Worm (Caenorhabditis elegans) whole organism, L2 larva: ENCODE measurements around the gene Y22D7AL.9.

Source experiments
- C34F6.9 ChIP-seq: fragments of 150-350 bp; optimal IDR thresholded peaks from 2 replicates; lab custom pipeline; 2014; ENCODE audit warnings: missing biosample characterization, missing genetic modification characterization
- F13H6.1 ChIP-seq: sonication (generic microtip); optimal IDR thresholded peaks from 2 replicates; lab custom pipeline; 2016; ENCODE audit warnings: missing genetic modification characterization, missing compliant biosample characterization
- R02D3.7 ChIP-seq: fragments of 150-350 bp; optimal IDR thresholded peaks from 2 replicates; lab custom pipeline; 2014; ENCODE audit warnings: missing biosample characterization, missing genetic modification characterization
- Y55F3AM.14 ChIP-seq: fragments of 200-800 bp; sonication (Bioruptor generic); optimal IDR thresholded peaks from 2 replicates; lab custom pipeline; 2018; ENCODE audit warnings: mild to moderate bottlenecking, missing genetic modification characterization, missing compliant biosample characterization
- ZK546.5 ChIP-seq: sonication (generic microtip); optimal IDR thresholded peaks from 2 replicates; lab custom pipeline; 2017; ENCODE audit warnings: missing biosample characterization, missing genetic modification characterization
- aly-2 ChIP-seq: fragments of 150-350 bp; optimal IDR thresholded peaks from 2 replicates; lab custom pipeline; 2014; ENCODE audit warnings: missing biosample characterization, missing genetic modification characterization
- ama-1 ChIP-seq: fragments of 150-350 bp; optimal IDR thresholded peaks from 2 replicates; lab custom pipeline; 2018; ENCODE audit warnings: inconsistent platforms
- blmp-1 ChIP-seq: sonication (generic microtip); optimal IDR thresholded peaks from 2 replicates; lab custom pipeline; 2017; ENCODE audit warnings: missing genetic modification characterization, mild to moderate bottlenecking, missing compliant biosample characterization, antibody characterized with exemption, moderate library complexity; ENCODE audit not compliant: insufficient read depth
- ceh-16 ChIP-seq: fragments of 150-350 bp; optimal IDR thresholded peaks from 2 replicates; lab custom pipeline; 2014; ENCODE audit warnings: missing biosample characterization, missing genetic modification characterization
- ceh-82 ChIP-seq: fragments of 150-350 bp; optimal IDR thresholded peaks from 2 replicates; lab custom pipeline; 2014; ENCODE audit warnings: missing biosample characterization, missing genetic modification characterization
- crh-2 ChIP-seq: sonication (generic microtip); optimal IDR thresholded peaks from 2 replicates; lab custom pipeline; 2017; ENCODE audit warnings: missing biosample characterization, missing genetic modification characterization
- dmd-4 ChIP-seq: sonication (generic microtip); optimal IDR thresholded peaks from 2 replicates; lab custom pipeline; 2017; ENCODE audit warnings: missing biosample characterization, missing genetic modification characterization
- egl-27 ChIP-seq: sonication (generic microtip); optimal IDR thresholded peaks from 3 replicates; lab custom pipeline; 2017; ENCODE audit warnings: missing biosample characterization, missing genetic modification reagents, missing genetic modification characterization
- elt-1 ChIP-seq: fragments of 150-350 bp; optimal IDR thresholded peaks from 2 replicates; lab custom pipeline; 2014; ENCODE audit warnings: missing biosample characterization, missing genetic modification characterization
- elt-3 ChIP-seq: sonication (generic microtip); optimal IDR thresholded peaks from 2 replicates; lab custom pipeline; 2017; ENCODE audit warnings: missing biosample characterization, missing genetic modification characterization
- fos-1 ChIP-seq: fragments of 150-350 bp; optimal IDR thresholded peaks from 2 replicates; lab custom pipeline; 2014; ENCODE audit warnings: missing biosample characterization, missing genetic modification characterization
- gmeb-1 ChIP-seq: fragments of 150-350 bp; optimal IDR thresholded peaks from 2 replicates; lab custom pipeline; 2014; ENCODE audit warnings: missing biosample characterization, missing genetic modification characterization
- lin-11 ChIP-seq: fragments of 150-350 bp; sonication (generic microtip); optimal IDR thresholded peaks from 2 replicates; lab custom pipeline; 2014; ENCODE audit warnings: missing biosample characterization, missing genetic modification characterization, inconsistent platforms, mixed read lengths
- lin-13 ChIP-seq: fragments of 150-350 bp; optimal IDR thresholded peaks from 2 replicates; lab custom pipeline; 2014; ENCODE audit warnings: missing biosample characterization, missing genetic modification reagents, missing genetic modification characterization
- lin-39 ChIP-seq: fragments of 150-350 bp; optimal IDR thresholded peaks from 2 replicates; lab custom pipeline; 2014; ENCODE audit warnings: missing biosample characterization, missing genetic modification reagents, missing genetic modification characterization
- lsy-2 ChIP-seq, 2 experiments: fragments of 150-350 bp in 1 of 2; sonication (generic microtip) in 1 of 2; optimal IDR thresholded peaks; 2 replicates each; lab custom pipeline; 2014 to 2017; ENCODE audit warnings: missing biosample characterization in 2 of 2, missing genetic modification characterization in 2 of 2
- mab-5 ChIP-seq: fragments of 150-350 bp; optimal IDR thresholded peaks from 2 replicates; lab custom pipeline; 2014; ENCODE audit warnings: missing biosample characterization, missing genetic modification characterization
- mbf-1 ChIP-seq: sonication (generic microtip); optimal IDR thresholded peaks from 2 replicates; lab custom pipeline; 2017; ENCODE audit warnings: missing biosample characterization, missing genetic modification characterization
- mdl-1 ChIP-seq, 2 experiments: fragments of 150-350 bp in 1 of 2; sonication (generic microtip) in 1 of 2; optimal IDR thresholded peaks; 2 replicates each; lab custom pipeline; 2017; ENCODE audit warnings: missing biosample characterization in 2 of 2, missing genetic modification characterization in 2 of 2
- nhr-11 ChIP-seq: fragments of 150-350 bp; optimal IDR thresholded peaks from 2 replicates; lab custom pipeline; 2014; ENCODE audit warnings: missing biosample characterization, missing genetic modification characterization
- nhr-12 ChIP-seq: fragments of 150-350 bp; optimal IDR thresholded peaks from 2 replicates; lab custom pipeline; 2014; ENCODE audit warnings: missing biosample characterization, missing genetic modification characterization
- nhr-129 ChIP-seq: fragments of 150-350 bp; optimal IDR thresholded peaks from 2 replicates; lab custom pipeline; 2014; ENCODE audit warnings: missing biosample characterization, missing genetic modification characterization
- nhr-21 ChIP-seq: fragments of 150-350 bp; optimal IDR thresholded peaks from 2 replicates; lab custom pipeline; 2014; ENCODE audit warnings: missing biosample characterization, missing genetic modification characterization
- nhr-23 ChIP-seq: fragments of 150-350 bp; optimal IDR thresholded peaks from 2 replicates; lab custom pipeline; 2014; ENCODE audit warnings: missing biosample characterization, missing genetic modification reagents, missing genetic modification characterization
- nhr-237 ChIP-seq: fragments of 150-350 bp; optimal IDR thresholded peaks from 2 replicates; lab custom pipeline; 2014; ENCODE audit warnings: missing biosample characterization, missing genetic modification characterization
- nhr-25 ChIP-seq: fragments of 150-350 bp; sonication (generic microtip); optimal IDR thresholded peaks from 3 replicates; lab custom pipeline; 2014; ENCODE audit warnings: missing biosample characterization, missing genetic modification characterization
- nhr-6 ChIP-seq: fragments of 150-350 bp; optimal IDR thresholded peaks from 2 replicates; lab custom pipeline; 2014; ENCODE audit warnings: missing biosample characterization, missing genetic modification characterization
- nhr-77 ChIP-seq: fragments of 150-350 bp; optimal IDR thresholded peaks from 2 replicates; lab custom pipeline; 2014; ENCODE audit warnings: missing biosample characterization, missing genetic modification characterization
- peb-1 ChIP-seq: fragments of 150-350 bp; optimal IDR thresholded peaks from 2 replicates; lab custom pipeline; 2014; ENCODE audit warnings: missing biosample characterization, missing genetic modification characterization
- sem-4 ChIP-seq: fragments of 150-350 bp; optimal IDR thresholded peaks from 2 replicates; lab custom pipeline; 2014; ENCODE audit warnings: missing biosample characterization, missing genetic modification reagents, missing genetic modification characterization
- skn-1 ChIP-seq: sonication (generic microtip); optimal IDR thresholded peaks from 2 replicates; lab custom pipeline; 2017; ENCODE audit warnings: missing biosample characterization, missing genetic modification characterization
- sma-3 ChIP-seq: sonication (generic microtip); optimal IDR thresholded peaks from 2 replicates; lab custom pipeline; 2016; ENCODE audit warnings: missing genetic modification reagents, missing genetic modification characterization, missing compliant biosample characterization
- sma-9 ChIP-seq, 2 experiments: fragments of 150-350 bp in 1 of 2; sonication (generic microtip) in 1 of 2; optimal IDR thresholded peaks; 2 replicates each; lab custom pipeline; 2014 to 2016; ENCODE audit warnings: missing genetic modification characterization in 2 of 2, mild to moderate bottlenecking in 1 of 2, missing biosample characterization in 1 of 2, missing compliant biosample characterization in 1 of 2, missing genetic modification reagents in 1 of 2, moderate library complexity in 1 of 2
- snpc-4 ChIP-seq: fragments of 150-350 bp; optimal IDR thresholded peaks from 2 replicates; lab custom pipeline; 2014; ENCODE audit warnings: missing biosample characterization, missing genetic modification characterization
- unc-55 ChIP-seq: fragments of 150-350 bp; sonication (generic microtip); optimal IDR thresholded peaks from 3 replicates; lab custom pipeline; 2014; ENCODE audit warnings: missing biosample characterization, missing genetic modification reagents, missing genetic modification characterization
- unc-62 ChIP-seq: fragments of 150-350 bp; optimal IDR thresholded peaks from 2 replicates; lab custom pipeline; 2014; ENCODE audit warnings: missing biosample characterization, missing genetic modification reagents, missing genetic modification characterization
- zag-1 ChIP-seq: fragments of 150-350 bp; optimal IDR thresholded peaks from 2 replicates; lab custom pipeline; 2014; ENCODE audit warnings: missing biosample characterization, missing genetic modification characterization
- ztf-1 ChIP-seq: fragments of 200-800 bp; sonication (Bioruptor generic); conservative IDR thresholded peaks from 2 replicates; pipeline ENCODE4 v1.3.6; 2022; ENCODE audit warnings: missing genetic modification characterization, missing compliant biosample characterization
- ztf-11 ChIP-seq: sonication (generic microtip); optimal IDR thresholded peaks from 2 replicates; lab custom pipeline; 2017; ENCODE audit warnings: missing biosample characterization, missing genetic modification characterization
- ztf-4 ChIP-seq: fragments of 150-350 bp; optimal IDR thresholded peaks from 2 replicates; lab custom pipeline; 2014; ENCODE audit warnings: missing biosample characterization, missing genetic modification characterization

The Y22D7AL.9 gene

DNA sequence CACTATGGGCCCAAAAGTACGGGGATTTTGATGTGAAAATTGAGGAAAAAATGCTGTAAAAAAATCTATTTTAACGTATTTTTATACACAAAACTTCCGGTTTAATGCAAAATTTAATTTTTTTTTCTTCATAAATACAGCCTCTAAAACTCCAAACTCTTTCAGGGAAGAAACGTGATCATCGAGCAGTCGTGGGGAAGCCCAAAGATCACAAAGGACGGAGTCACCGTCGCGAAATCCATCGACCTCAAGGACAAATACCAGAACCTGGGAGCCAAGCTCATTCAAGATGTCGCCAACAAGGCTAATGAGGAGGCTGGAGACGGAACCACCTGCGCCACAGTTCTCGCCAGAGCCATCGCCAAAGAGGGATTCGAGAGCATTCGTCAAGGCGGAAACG lies 6.1 kb upstream of the Y22D7AL.9 start:
- no peak for TF ChIP-seq ceh-82
- no peak for TF ChIP-seq sem-4 (tag; lab: Kevin White, UChicago)
- TF ChIP-seq ztf-11 (tag; lab: Kevin White, UChicago), result no peak
- TF ChIP-seq nhr-21 (tag; lab: Kevin White, UChicago), result no peak
- TF ChIP-seq sma-9 (GFP tag; optimal IDR thresholded peaks at IDR 0.05; lab: Kevin White, UChicago), result no peak
- no peak for TF ChIP-seq sma-9 (tag; optimal IDR thresholded peaks at IDR 0.05; lab: Kevin White, UChicago)
- TF ChIP-seq nhr-77 (tag; lab: Kevin White, UChicago), result no peak
- no peak for TF ChIP-seq egl-27 (tag; lab: Kevin White, UChicago)
- no peak for TF ChIP-seq ZK546.5 (tag; lab: Kevin White, UChicago)
- no peak for TF ChIP-seq dmd-4 (tag; lab: Kevin White, UChicago)
- TF ChIP-seq ceh-16 (tag; lab: Kevin White, UChicago), result no peak
- TF ChIP-seq gmeb-1 (tag; lab: Kevin White, UChicago), result no peak
- TF ChIP-seq crh-2 (tag; lab: Kevin White, UChicago), result no peak
- TF ChIP-seq Y55F3AM.14, result no peak
- TF ChIP-seq lin-13 (GFP tag; lab: Kevin White, UChicago), result no peak

DNA sequence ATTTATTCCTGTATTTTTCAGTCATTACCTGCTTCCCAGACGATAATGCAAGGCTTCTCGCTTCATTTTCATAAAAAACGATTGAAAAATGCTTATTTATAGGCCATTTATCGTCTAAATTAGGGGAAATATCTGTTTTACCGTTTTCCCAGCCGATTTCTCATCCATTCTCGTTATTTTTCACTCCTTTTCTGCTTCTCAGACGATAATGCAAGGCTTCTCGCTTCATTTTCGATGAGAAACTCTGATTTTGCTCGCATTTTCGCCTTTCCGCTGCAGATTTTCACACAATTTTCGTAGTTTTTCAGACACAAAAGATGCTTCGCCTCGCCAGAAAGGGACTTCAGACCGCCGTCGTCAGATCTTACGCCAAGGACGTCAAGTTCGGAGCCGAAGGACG lies 5.6 kb upstream of the Y22D7AL.9 start, which contains the start of gene hsp-60:
TSS of gene hsp-60 (plus strand) at position 301 of the 400 bp plus-strand sequence.
- TF ChIP-seq crh-2 (tag; lab: Kevin White, UChicago), result no peak
- no peak for TF ChIP-seq ztf-11 (tag; lab: Kevin White, UChicago)
- TF ChIP-seq lin-13 (GFP tag; lab: Kevin White, UChicago), result no peak
- TF ChIP-seq skn-1 (tag; lab: Kevin White, UChicago), result no peak
- TF ChIP-seq unc-62 (GFP tag; lab: Kevin White, UChicago), result no peak
- no peak for TF ChIP-seq nhr-23 (tag; lab: Kevin White, UChicago)
- TF ChIP-seq ZK546.5 (tag; lab: Kevin White, UChicago), result no peak
- TF ChIP-seq nhr-237 (tag; lab: Kevin White, UChicago), result no peak
- TF ChIP-seq nhr-21 (tag; lab: Kevin White, UChicago), result no peak
- TF ChIP-seq nhr-129 (tag; lab: Kevin White, UChicago), result no peak
- TF ChIP-seq elt-1 (tag; lab: Kevin White, UChicago), result no peak

DNA sequence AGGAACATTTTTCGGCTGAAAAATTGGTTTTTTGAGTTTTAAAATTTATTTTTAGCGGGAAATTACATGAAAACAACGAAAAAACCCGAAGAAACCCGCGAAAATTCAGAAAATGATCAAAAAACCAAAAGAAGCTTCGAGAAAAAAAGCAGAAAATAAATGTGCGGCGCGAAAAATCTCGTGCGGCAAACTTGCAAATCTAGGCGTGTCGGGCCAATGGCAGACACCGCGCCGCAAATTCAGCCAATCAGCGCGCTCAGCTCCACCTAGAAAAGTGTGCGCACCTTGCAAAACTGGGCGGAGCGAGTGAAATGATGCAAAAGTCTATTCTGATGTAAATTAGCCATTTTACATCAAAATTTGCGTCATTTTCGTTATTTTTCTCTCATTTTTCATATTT lies 5.1 kb upstream of the Y22D7AL.9 start, which contains the start of gene Y22D7AL.10:
TSS of gene Y22D7AL.10 (minus strand) at position 15 of the 400 bp plus-strand sequence.
- TF ChIP-seq R02D3.7 (peak; percentile 76), peb-1 (no peak), unc-62 (GFP tag; lab: Kevin White, UChicago) (peak; percentile 56), C34F6.9 (tag; lab: Kevin White, UChicago) (peak; percentile 95), ztf-1 (GFP tag; lab: Robert Waterston, UW) (0 out of 2 replicates have a peak, but pooled peaks have one; percentile 76), mdl-1 (tag; optimal IDR thresholded peaks at IDR 0.05; lab: Kevin White, UChicago) (peak; percentile 58 to 59), nhr-129 (tag; lab: Kevin White, UChicago) (peak; percentile 99), elt-3 (tag; lab: Kevin White, UChicago) (no peak), mbf-1 (peak; percentile 56), nhr-237 (tag; lab: Kevin White, UChicago) (peak; percentile 87), lin-13 (GFP tag; lab: Kevin White, UChicago) (peak; percentile 98), nhr-23 (tag; lab: Kevin White, UChicago) (no peak), nhr-6 (tag; lab: Kevin White, UChicago) (peak; percentile 93), fos-1 (tag; lab: Kevin White, UChicago) (peak; percentile 84), crh-2 (tag; lab: Kevin White, UChicago) (peak; percentile 97), unc-55 (GFP tag; lab: Kevin White, UChicago) (peak; percentile 99), mab-5 (tag; lab: Kevin White, UChicago) (peak; percentile 97), nhr-12 (peak; percentile 2), sma-9 (GFP tag; optimal IDR thresholded peaks at IDR 0.05; lab: Kevin White, UChicago) (peak; percentile 96), sma-9 (tag; optimal IDR thresholded peaks at IDR 0.05; lab: Kevin White, UChicago) (no peak), dmd-4 (tag; lab: Kevin White, UChicago) (peak; percentile 70), F13H6.1 (peak; percentile 99), blmp-1 (tag; lab: Kevin White, UChicago) (peak; percentile 84), zag-1 (tag; lab: Kevin White, UChicago) (peak; percentile 76), snpc-4 (tag; lab: Kevin White, UChicago) (peak; percentile 61), elt-1 (tag; lab: Kevin White, UChicago) (no peak), sem-4 (tag; lab: Kevin White, UChicago) (peak; percentile 97), egl-27 (tag; lab: Kevin White, UChicago) (peak; percentile 91), sma-3 (GFP tag; lab: Kevin White, UChicago) (peak; percentile 99), lin-39 (no peak), ama-1 (lab: Kevin White, UChicago) (peak; percentile 49), aly-2 (peak; percentile 44), lin-11 (peak; percentile 100), nhr-21 (tag; lab: Kevin White, UChicago) (peak; percentile 97), nhr-25 (tag; lab: Kevin White, UChicago) (peak; percentile 98), ceh-16 (tag; lab: Kevin White, UChicago) (peak; percentile 86), lsy-2 (tag; optimal IDR thresholded peaks at IDR 0.05; lab: Kevin White, UChicago) (peak; percentile 98), nhr-77 (tag; lab: Kevin White, UChicago) (peak; percentile 82), ceh-82 (peak; percentile 84), Y55F3AM.14 (peak; percentile 92), ztf-11 (tag; lab: Kevin White, UChicago) (peak; percentile 75), nhr-11 (tag; lab: Kevin White, UChicago) (no peak), skn-1 (tag; lab: Kevin White, UChicago) (peak; percentile 85), ztf-4 (tag; lab: Kevin White, UChicago) (peak; percentile 97)
